Worm (Caenorhabditis elegans): ENCODE measurements around the gene F13H8.6.

- TF ChIP-seq ets-4 (GFP tag; optimal IDR thresholded peaks at IDR 0.05) (no peak), him-1 (tag; optimal IDR thresholded peaks at IDR 0.05) (no peak), bed-2 (GFP tag; IDR thresholded peaks at IDR 0.05) (no peak), rpc-1 (optimal IDR thresholded peaks at IDR 0.05) (no peak), rpc-1 (tag; optimal IDR thresholded peaks at IDR 0.05) (no peak), F57C9.4 (tag; optimal IDR thresholded peaks at IDR 0.05) (no peak), Y56A3A.18 (GFP tag; IDR thresholded peaks at IDR 0.05) (no peak), nhr-80 (tag; optimal IDR thresholded peaks at IDR 0.05) (peak; percentile 62), B0261.1 (tag; optimal IDR thresholded peaks at IDR 0.05) (no peak)
Measured at ce11 chrII:6334745-6335260, 48.0 kb upstream of the F13H8.6 start.
